Fruit fly (Drosophila melanogaster) whole organism, adult: ENCODE measurements around the gene CG6282.
A peak's percentile ranks its signal among the peaks of the same experiment; 100 is the strongest.

Source experiments
- CG11617 ChIP-seq: fragments of 200-800 bp; sonication (Bioruptor generic); optimal IDR thresholded peaks from 2 replicates; lab custom pipeline; 2017; ENCODE audit warnings: mild to moderate bottlenecking, missing biosample characterization, missing genetic modification reagents, missing genetic modification characterization
- CG12768 ChIP-seq: fragments of 200-800 bp; sonication (Bioruptor generic); optimal IDR thresholded peaks from 2 replicates; lab custom pipeline; 2017; ENCODE audit warnings: missing biosample characterization, missing genetic modification characterization, mild to moderate bottlenecking, moderate library complexity, missing genetic modification reagents
- CG14711 ChIP-seq: fragments of 200-800 bp; sonication (Bioruptor generic); optimal IDR thresholded peaks from 2 replicates; lab custom pipeline; 2018; ENCODE audit warnings: missing biosample characterization, mild to moderate bottlenecking, missing genetic modification characterization, moderate library complexity
- CG1620 ChIP-seq: fragments of 200-800 bp; sonication (Bioruptor generic); optimal IDR thresholded peaks from 2 replicates; lab custom pipeline; 2016; ENCODE audit warnings: missing biosample characterization, missing genetic modification characterization
- CG33017 ChIP-seq: fragments of 200-800 bp; sonication (Bioruptor generic); optimal IDR thresholded peaks from 2 replicates; lab custom pipeline; 2018; ENCODE audit warnings: missing biosample characterization, mild to moderate bottlenecking, missing genetic modification characterization, moderate library complexity
- CG5204 ChIP-seq: fragments of 200-800 bp; sonication (Bioruptor generic); optimal IDR thresholded peaks from 2 replicates; lab custom pipeline; 2016; ENCODE audit warnings: missing biosample characterization, missing genetic modification characterization
- CG7045 ChIP-seq: fragments of 200-800 bp; sonication (Bioruptor generic); optimal IDR thresholded peaks from 2 replicates; lab custom pipeline; 2017; ENCODE audit warnings: missing biosample characterization, mild to moderate bottlenecking, missing genetic modification characterization
- CG7101 ChIP-seq: fragments of 200-800 bp; sonication (Bioruptor generic); optimal IDR thresholded peaks from 2 replicates; lab custom pipeline; 2018; ENCODE audit warnings: missing biosample characterization, mild to moderate bottlenecking, missing genetic modification characterization, moderate library complexity
- Clk ChIP-seq: fragments of 200-800 bp; sonication (Bioruptor generic); optimal IDR thresholded peaks from 2 replicates; lab custom pipeline; 2017; ENCODE audit warnings: missing biosample characterization, missing genetic modification characterization
- Crg-1 ChIP-seq: fragments of 200-800 bp; sonication (Bioruptor generic); optimal IDR thresholded peaks from 2 replicates; lab custom pipeline; 2016; ENCODE audit warnings: missing biosample characterization, missing genetic modification characterization
- Hr96 ChIP-seq: fragments of 200-800 bp; sonication (Bioruptor generic); optimal IDR thresholded peaks from 2 replicates; lab custom pipeline; 2016; ENCODE audit warnings: missing biosample characterization, missing genetic modification characterization
- Mnt ChIP-seq: fragments of 200-800 bp; sonication (Bioruptor generic); optimal IDR thresholded peaks from 2 replicates; lab custom pipeline; 2016; ENCODE audit warnings: missing biosample characterization, mild to moderate bottlenecking, missing genetic modification characterization
- bab1 ChIP-seq: fragments of 200-800 bp; sonication (Bioruptor generic); optimal IDR thresholded peaks from 3 replicates; lab custom pipeline; 2019; ENCODE audit warnings: missing biosample characterization, mild to moderate bottlenecking, missing genetic modification characterization, moderate library complexity
- cic ChIP-seq: fragments of 200-800 bp; sonication (Bioruptor generic); optimal IDR thresholded peaks from 2 replicates; lab custom pipeline; 2017; ENCODE audit warnings: missing biosample characterization, mild to moderate bottlenecking, missing genetic modification characterization, moderate library complexity
- cnc ChIP-seq, 2 experiments: fragments of >200 bp; optimal IDR thresholded peaks; 2 replicates each; lab custom pipeline; 2017
- kay ChIP-seq: fragments of 200-800 bp; sonication (Bioruptor generic); peaks from one replicate; lab custom pipeline; 2016; ENCODE audit warnings: missing biosample characterization, missing genetic modification characterization, borderline replicate concordance
- ovo ChIP-seq: fragments of 200-800 bp; sonication (Bioruptor generic); optimal IDR thresholded peaks from 2 replicates; lab custom pipeline; 2016; ENCODE audit warnings: missing biosample characterization, missing genetic modification characterization
- pad ChIP-seq: fragments of 200-800 bp; sonication (Bioruptor generic); optimal IDR thresholded peaks from 3 replicates; lab custom pipeline; 2017; ENCODE audit warnings: missing biosample characterization, missing genetic modification characterization, mild to moderate bottlenecking, moderate library complexity, missing genetic modification reagents
- tj ChIP-seq: fragments of 200-800 bp; sonication (Bioruptor generic); optimal IDR thresholded peaks from 3 replicates; lab custom pipeline; 2017; ENCODE audit warnings: missing biosample characterization, mild to moderate bottlenecking, missing genetic modification characterization, moderate library complexity
- toe ChIP-seq: fragments of 200-800 bp; sonication (Bioruptor generic); optimal IDR thresholded peaks from 2 replicates; lab custom pipeline; 2016; ENCODE audit warnings: missing biosample characterization, missing genetic modification characterization

Gene CG6282

dm6 chr3L:8603880-8604692, at the start of gene CG6282, which contains the start of gene CG5989:
Gene CG6282, plus strand, starts transcription at chr3L:8604657.
Gene CG5989, minus strand, starts transcription at chr3L:8604149.
- peak; percentile 31 for TF ChIP-seq Mnt
- TF ChIP-seq bab1 (GFP tag; lab: Kevin White, UChicago), result no peak
- peak; percentile 7 for TF ChIP-seq Hr96 (GFP tag; lab: Kevin White, UChicago)
- TF ChIP-seq ovo (GFP tag; lab: Kevin White, UChicago), result no peak
- TF ChIP-seq cnc (optimal IDR thresholded peaks at IDR 0.05; lab: Kevin White, UChicago), result no peak
- TF ChIP-seq kay (GFP tag; lab: Kevin White, UChicago), result no peak
- no peak for TF ChIP-seq CG11617 (GFP tag; lab: Kevin White, UChicago)
- TF ChIP-seq Crg-1 (GFP tag; lab: Kevin White, UChicago), result no peak
- no peak for TF ChIP-seq CG1620
- TF ChIP-seq tj (GFP tag; lab: Kevin White, UChicago), result no peak
- TF ChIP-seq toe (GFP tag; lab: Kevin White, UChicago), result peak; percentile 12
- no peak for TF ChIP-seq pad (GFP tag; lab: Kevin White, UChicago)
- peak; percentile 45 for TF ChIP-seq CG5204
- no peak for TF ChIP-seq CG12768
- peak; percentile 5 for TF ChIP-seq CG7101 (tag; lab: Kevin White, UChicago)
- peak; percentile 9 for TF ChIP-seq CG33017
- peak; percentile 81 for TF ChIP-seq CG14711 (tag; lab: Kevin White, UChicago)
- peak; percentile 49 for TF ChIP-seq CG7045 (GFP tag; lab: Kevin White, UChicago)
- no peak for TF ChIP-seq Clk (GFP tag; lab: Kevin White, UChicago)
- TF ChIP-seq cic (GFP tag; lab: Kevin White, UChicago), result no peak

dm6 chr3L:8557018-8557417, 47.4 kb upstream of the CG6282 start:
- TF ChIP-seq cnc (optimal IDR thresholded peaks at IDR 0.05; lab: Kevin White, UChicago), result no peak
- TF ChIP-seq CG5204, result no peak
- no peak for TF ChIP-seq Hr96 (GFP tag; lab: Kevin White, UChicago)
- TF ChIP-seq cic (GFP tag; lab: Kevin White, UChicago), result no peak
- TF ChIP-seq CG11617 (GFP tag; lab: Kevin White, UChicago), result no peak
- TF ChIP-seq bab1 (GFP tag; lab: Kevin White, UChicago), result no peak
- TF ChIP-seq Clk (GFP tag; lab: Kevin White, UChicago), result no peak
- TF ChIP-seq CG12768, result no peak
- TF ChIP-seq CG14711 (tag; lab: Kevin White, UChicago), result no peak
- no peak for TF ChIP-seq CG7045 (GFP tag; lab: Kevin White, UChicago)
- TF ChIP-seq CG33017, result no peak
- TF ChIP-seq CG7101 (tag; lab: Kevin White, UChicago), result no peak
- no peak for TF ChIP-seq tj (GFP tag; lab: Kevin White, UChicago)
- no peak for TF ChIP-seq pad (GFP tag; lab: Kevin White, UChicago)
- TF ChIP-seq ovo (GFP tag; lab: Kevin White, UChicago), result no peak
- TF ChIP-seq toe (GFP tag; lab: Kevin White, UChicago), result no peak
- TF ChIP-seq CG1620, result no peak
- no peak for TF ChIP-seq Crg-1 (GFP tag; lab: Kevin White, UChicago)
- no peak for TF ChIP-seq Mnt

DNA sequence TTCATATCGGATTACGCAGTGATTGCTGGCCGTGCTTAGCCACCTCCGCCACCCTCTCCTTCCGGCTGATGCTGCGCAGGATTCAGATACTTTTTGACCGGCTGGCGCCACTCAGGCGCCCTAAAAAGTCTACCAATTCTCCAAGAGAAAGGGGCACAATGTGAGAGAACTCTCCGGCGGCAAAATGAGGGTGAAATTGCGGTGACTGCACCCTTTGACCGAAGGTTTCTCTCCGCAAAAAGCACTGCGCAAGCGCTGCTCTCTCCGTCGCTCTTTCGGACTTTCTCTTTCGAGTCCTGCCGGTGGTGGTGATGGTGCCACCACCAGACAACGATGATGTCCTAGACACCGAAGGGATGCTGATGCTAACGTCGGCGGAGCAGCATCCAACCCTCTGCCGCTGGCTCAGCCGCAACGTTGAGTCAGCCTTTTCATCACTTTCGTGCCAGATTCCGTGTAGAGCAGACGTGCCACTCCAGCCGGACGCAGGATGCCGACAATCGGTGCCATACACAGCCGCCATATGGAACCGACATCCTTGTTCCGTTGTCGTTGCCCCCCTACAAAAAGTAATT, 44.6 kb upstream of the CG6282 start:
- TF ChIP-seq Mnt (no peak), tj (GFP tag; lab: Kevin White, UChicago) (no peak), Crg-1 (GFP tag; lab: Kevin White, UChicago) (no peak), CG5204 (no peak), Clk (GFP tag; lab: Kevin White, UChicago) (no peak), CG1620 (no peak)

- TF ChIP-seq CG11617 (GFP tag; lab: Kevin White, UChicago) (no peak), pad (GFP tag; lab: Kevin White, UChicago) (no peak), CG14711 (tag; lab: Kevin White, UChicago) (no peak), CG1620 (no peak), tj (GFP tag; lab: Kevin White, UChicago) (no peak), cnc (optimal IDR thresholded peaks at IDR 0.05; lab: Kevin White, UChicago) (no peak), CG33017 (no peak), Hr96 (GFP tag; lab: Kevin White, UChicago) (no peak), bab1 (GFP tag; lab: Kevin White, UChicago) (no peak), Crg-1 (GFP tag; lab: Kevin White, UChicago) (no peak), toe (GFP tag; lab: Kevin White, UChicago) (no peak)
Measured at dm6 chr3L:8560637-8561036, 43.8 kb upstream of the CG6282 start.

DNA sequence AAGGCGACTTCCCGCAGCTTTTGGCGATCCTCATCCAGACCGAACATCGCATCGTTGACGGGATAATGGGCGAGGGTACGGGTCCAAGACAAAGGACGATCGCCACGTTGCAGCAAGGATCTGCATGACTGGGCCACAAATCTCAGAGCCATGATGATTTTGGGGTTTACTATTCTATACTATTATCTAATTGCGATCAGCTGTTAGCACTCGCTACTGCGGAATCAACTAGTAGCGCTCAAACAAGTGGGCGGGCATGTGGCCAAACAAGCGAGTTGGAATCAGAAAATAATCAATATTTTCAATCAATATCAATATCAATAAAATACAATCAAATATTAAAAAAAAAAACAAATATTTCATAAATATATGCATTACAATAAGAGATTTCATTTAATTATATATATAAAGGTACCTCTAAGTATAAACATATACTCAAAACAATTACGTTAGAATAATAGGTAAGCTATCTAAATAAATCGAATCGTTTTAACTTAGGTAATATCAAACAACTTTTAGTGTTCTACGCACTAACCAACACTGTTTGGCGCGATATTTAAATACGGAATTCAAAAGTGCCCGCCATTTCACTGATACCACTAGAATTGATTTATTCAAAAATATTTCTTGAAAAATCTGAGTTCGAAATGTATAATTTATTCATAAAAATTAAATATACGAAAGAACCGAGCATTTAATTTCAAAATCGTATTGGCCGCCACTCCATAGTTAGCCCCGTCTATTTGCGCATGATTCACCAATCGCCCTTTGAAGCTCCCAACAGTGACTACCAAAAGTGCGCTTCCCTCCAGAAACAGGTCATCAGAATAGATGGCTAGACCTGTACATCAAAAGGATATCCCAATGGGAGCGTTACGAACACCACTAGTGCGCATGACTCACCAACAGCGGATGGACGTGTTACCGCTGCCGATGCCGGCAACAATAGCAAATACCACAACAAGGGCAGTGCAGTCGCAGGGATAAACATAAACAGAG, 28.3 kb upstream of the CG6282 start, which contains the start of the genes CG6638 and CG43078:
Gene CG6638 (minus strand): TSS at position 235 of the 999 bp plus-strand sequence.
Gene CG43078 (plus strand): TSS at position 965 of the 999 bp plus-strand sequence.
- TF ChIP-seq cic (GFP tag; lab: Kevin White, UChicago) (peak; percentile 1), CG14711 (tag; lab: Kevin White, UChicago) (peak; percentile 37), CG7101 (tag; lab: Kevin White, UChicago) (peak; percentile 26), CG11617 (GFP tag; lab: Kevin White, UChicago) (peak; percentile 57), CG7045 (GFP tag; lab: Kevin White, UChicago) (peak; percentile 20), CG5204 (no peak), CG1620 (no peak), kay (GFP tag; lab: Kevin White, UChicago) (peak; percentile 70), CG12768 (peak; percentile 29), Mnt (peak; percentile 85), Crg-1 (GFP tag; lab: Kevin White, UChicago) (no peak)
